Worm (Caenorhabditis elegans): ENCODE measurements around the gene C55C3.3.

DNA sequence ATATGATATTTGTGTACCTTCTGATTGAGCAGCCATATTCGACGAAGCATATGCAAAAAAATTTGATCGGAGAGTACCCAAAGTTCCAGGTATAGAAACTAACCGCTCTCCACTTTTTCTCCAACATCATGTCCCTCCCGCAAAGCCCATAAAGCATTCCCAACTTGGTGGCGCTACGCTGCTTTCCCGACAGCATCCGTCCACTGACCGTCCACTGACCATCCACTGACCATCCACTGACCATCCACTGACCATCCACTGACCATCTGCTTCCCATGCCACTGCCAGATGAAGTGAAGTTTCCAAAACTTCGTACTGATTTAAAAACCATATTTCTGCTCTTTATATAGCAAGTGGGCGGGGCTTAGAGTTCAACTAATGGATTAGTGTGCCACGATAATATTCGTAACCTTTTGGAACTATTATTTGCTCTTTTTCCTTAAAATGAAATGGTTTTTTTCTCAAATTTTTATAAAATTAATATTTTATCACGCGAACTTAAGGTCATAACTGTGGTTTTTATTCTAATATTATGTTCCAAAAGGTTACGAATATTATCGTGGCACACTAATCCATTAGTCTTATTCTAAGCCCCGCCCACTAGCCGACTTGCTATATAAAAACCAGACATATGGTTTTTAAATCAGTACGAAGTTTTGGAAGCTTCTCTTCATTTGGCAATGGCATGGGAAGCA is 5.4 kb downstream of the C55C3.3 start, which contains the start of gene C55C3.8:
- no peak for TF ChIP-seq cog-1 (tag; optimal IDR thresholded peaks at IDR 0.05)
- no peak for TF ChIP-seq tab-1 (GFP tag; IDR thresholded peaks at IDR 0.05)
- TF ChIP-seq ztf-29 (GFP tag; IDR thresholded peaks at IDR 0.05), result no peak
- TF ChIP-seq ztf-23 (GFP tag; IDR thresholded peaks at IDR 0.05), result no peak

Measured in whole organism, midembryonic.